Worm (Caenorhabditis elegans): Measurements from ENCODE around the gene srz-69.

DNA sequence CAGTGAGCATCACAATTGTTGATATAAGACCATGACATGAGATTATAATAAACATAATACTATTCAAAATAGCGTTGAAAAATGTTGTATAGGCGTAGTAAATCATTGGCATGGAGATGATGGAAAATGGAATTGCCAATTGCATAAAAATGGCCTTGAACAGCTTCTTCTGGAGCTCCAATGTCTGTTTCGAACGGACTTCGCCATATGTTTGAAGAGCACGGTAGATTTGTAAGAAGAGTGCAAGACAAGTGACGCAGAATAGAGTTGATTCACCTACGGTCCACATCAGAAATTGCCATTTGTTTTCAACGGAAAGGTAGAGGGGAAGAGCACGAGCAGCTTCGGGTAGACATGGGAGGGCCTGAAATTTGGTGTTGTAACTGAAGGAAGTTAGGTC lies 29.7 kb downstream of the srz-69 start:
- TF ChIP-seq nhr-237 (tag; optimal IDR thresholded peaks at IDR 0.05) (no peak), dmd-6 (GFP tag; IDR thresholded peaks at IDR 0.05) (no peak), fos-1 (tag; optimal IDR thresholded peaks at IDR 0.05) (no peak), nhr-77 (tag; optimal IDR thresholded peaks at IDR 0.05) (no peak), nhr-111 (GFP tag; optimal IDR thresholded peaks at IDR 0.05) (no peak), dmd-9 (GFP tag; IDR thresholded peaks at IDR 0.05) (no peak), attf-4 (tag; optimal IDR thresholded peaks at IDR 0.05) (no peak), skn-1 (tag; optimal IDR thresholded peaks at IDR 0.05) (no peak), snpc-4 (tag; optimal IDR thresholded peaks at IDR 0.05) (no peak), ama-1 (optimal IDR thresholded peaks at IDR 0.05) (no peak), ceh-62 (tag; optimal IDR thresholded peaks at IDR 0.05) (no peak), ztf-11 (tag; optimal IDR thresholded peaks at IDR 0.05) (no peak), nhr-25 (tag; optimal IDR thresholded peaks at IDR 0.05; ENCODE audit: borderline replicate concordance, insufficient read depth) (no peak)

Data from whole organism, L4 larva.